Worm (Caenorhabditis elegans): ENCODE measurements around the gene let-70.
A peak's percentile ranks its signal among the peaks of the same experiment; 100 is the strongest.

- TF ChIP-seq B0336.3 (GFP tag; IDR thresholded peaks at IDR 0.05) = no peak
- no peak for TF ChIP-seq ama-1 (optimal IDR thresholded peaks at IDR 0.05)
- TF ChIP-seq ama-1 (GFP tag; optimal IDR thresholded peaks at IDR 0.05) = no peak
- no peak for TF ChIP-seq mxl-1 (tag; optimal IDR thresholded peaks at IDR 0.05)
- no peak for TF ChIP-seq akir-1 (GFP tag; optimal IDR thresholded peaks at IDR 0.05)
- no peak for TF ChIP-seq snpc-4 (GFP tag; optimal IDR thresholded peaks at IDR 0.05)
- TF ChIP-seq snpc-4 (tag; optimal IDR thresholded peaks at IDR 0.05) = peak in 1 of 4 experiments; percentile 57
- no peak for TF ChIP-seq nfya-2 (GFP tag; IDR thresholded peaks at IDR 0.05)
- no peak for TF ChIP-seq bed-2 (GFP tag; IDR thresholded peaks at IDR 0.05)
- TF ChIP-seq mcd-1 (GFP tag; IDR thresholded peaks at IDR 0.05) = no peak
Observed at ce11 chrIV:11083609-11084008, 1.6 kb upstream of the let-70 start, which contains the start of gene klc-1.

Measured in whole organism, young adult.